Fruit fly (Drosophila melanogaster) whole organism, embryonic: ENCODE data around the gene Trxr1.
A peak's percentile ranks its signal among the peaks of the same experiment; 100 is the strongest.

Source experiments
- Adf1 ChIP-seq: fragments of 200-800 bp; sonication (Bioruptor generic); IDR thresholded peaks from 2 replicates; pipeline ENCODE4 v1.3.6; 2022; ENCODE audit warnings: missing biosample characterization, missing genetic modification characterization
- B-H2 ChIP-seq: fragments of 200-800 bp; sonication (Bioruptor generic); optimal IDR thresholded peaks from 2 replicates; lab custom pipeline; 2018; ENCODE audit warnings: missing biosample characterization, mild to moderate bottlenecking, missing genetic modification characterization
- CG1024 ChIP-seq: fragments of 200-800 bp; sonication (Bioruptor generic); IDR thresholded peaks from 2 replicates; pipeline ENCODE4 v1.3.6; 2022; ENCODE audit warnings: missing biosample characterization, missing genetic modification characterization
- CG10366 ChIP-seq: fragments of 200-800 bp; sonication (Bioruptor generic); IDR thresholded peaks from 2 replicates; pipeline ENCODE4 v1.3.6; 2022; ENCODE audit warnings: missing biosample characterization, missing genetic modification characterization
- CG10431 ChIP-seq: fragments of 200-800 bp; sonication (Bioruptor generic); optimal IDR thresholded peaks from 3 replicates; lab custom pipeline; 2018; ENCODE audit warnings: missing biosample characterization, mild to moderate bottlenecking, missing genetic modification characterization
- CG10979 ChIP-seq: fragments of 200-800 bp; sonication (Bioruptor generic); optimal IDR thresholded peaks from 2 replicates; lab custom pipeline; 2018; ENCODE audit warnings: missing biosample characterization, mild to moderate bottlenecking, missing genetic modification characterization, moderate library complexity
- CG11504 ChIP-seq: fragments of 200-800 bp; sonication (Bioruptor generic); optimal IDR thresholded peaks from 3 replicates; lab custom pipeline; 2019; ENCODE audit warnings: missing biosample characterization, mild to moderate bottlenecking, missing genetic modification characterization, moderate library complexity
- CG12299 ChIP-seq: fragments of 200-800 bp; sonication (Bioruptor generic); optimal IDR thresholded peaks from 2 replicates; lab custom pipeline; 2018; ENCODE audit warnings: missing biosample characterization, mild to moderate bottlenecking, missing genetic modification characterization
- CG15514 ChIP-seq: fragments of 200-800 bp; sonication (Bioruptor generic); optimal IDR thresholded peaks from 3 replicates; lab custom pipeline; 2017; ENCODE audit warnings: missing biosample characterization, missing genetic modification characterization, mild to moderate bottlenecking, moderate library complexity, missing genetic modification reagents
- CG15601 ChIP-seq: fragments of 200-800 bp; sonication (Bioruptor generic); optimal IDR thresholded peaks from 3 replicates; lab custom pipeline; 2019; ENCODE audit warnings: missing biosample characterization, mild to moderate bottlenecking, missing genetic modification characterization, moderate library complexity
- CG2678 ChIP-seq: fragments of 200-800 bp; sonication (Bioruptor generic); optimal IDR thresholded peaks from 3 replicates; lab custom pipeline; 2019; ENCODE audit warnings: missing biosample characterization, mild to moderate bottlenecking, missing genetic modification characterization, moderate library complexity
- CG32772 ChIP-seq: fragments of 200-800 bp; sonication (Bioruptor generic); IDR thresholded peaks from 2 replicates; pipeline ENCODE4 v1.3.6; 2022; ENCODE audit warnings: missing biosample characterization, missing genetic modification characterization
- CG3847 ChIP-seq: fragments of 200-800 bp; sonication (Bioruptor generic); IDR thresholded peaks from 2 replicates; pipeline ENCODE4 v1.3.6; 2022; ENCODE audit warnings: missing biosample characterization, missing genetic modification characterization
- CG4404 ChIP-seq: fragments of 200-800 bp; sonication (Bioruptor generic); IDR thresholded peaks from 2 replicates; pipeline ENCODE4 v1.3.6; 2022; ENCODE audit warnings: missing biosample characterization, missing genetic modification characterization
- CG4730 ChIP-seq: fragments of 200-800 bp; sonication (Bioruptor generic); IDR thresholded peaks from 2 replicates; pipeline ENCODE4 v1.3.6; 2022; ENCODE audit warnings: missing biosample characterization, missing genetic modification characterization
- CG6254 ChIP-seq: fragments of 200-800 bp; sonication (Bioruptor generic); optimal IDR thresholded peaks from 3 replicates; lab custom pipeline; 2017; ENCODE audit warnings: mild to moderate bottlenecking, missing biosample characterization, missing genetic modification reagents, missing genetic modification characterization
- CG7786 ChIP-seq: fragments of 200-800 bp; sonication (Bioruptor generic); optimal IDR thresholded peaks from 2 replicates; lab custom pipeline; 2016; ENCODE audit warnings: missing biosample characterization, missing genetic modification characterization
- Eip74EF ChIP-seq, 2 experiments: fragments of 200-800 bp in 1 of 2; fragments of >200 bp in 1 of 2; sonication (Bioruptor generic) in 1 of 2; optimal IDR thresholded peaks; 2 replicates each; lab custom pipeline; 2017 to 2019; ENCODE audit warnings: missing biosample characterization in 2 of 2, missing genetic modification characterization in 2 of 2, mild to moderate bottlenecking in 1 of 2, moderate library complexity in 1 of 2
- Fer1 ChIP-seq: fragments of 200-800 bp; sonication (Bioruptor generic); optimal IDR thresholded peaks from 2 replicates; lab custom pipeline; 2017; ENCODE audit warnings: missing biosample characterization, mild to moderate bottlenecking, missing genetic modification characterization
- H2.0 ChIP-seq: fragments of 200-800 bp; sonication (Bioruptor generic); IDR thresholded peaks from 2 replicates; pipeline ENCODE4 v1.3.6; 2022; ENCODE audit warnings: missing biosample characterization, missing genetic modification characterization
- HLH3B ChIP-seq: fragments of 200-800 bp; sonication (Bioruptor generic); IDR thresholded peaks from 2 replicates; pipeline ENCODE4 v1.3.6; 2022; ENCODE audit warnings: missing biosample characterization, missing genetic modification characterization
- HLHmδ ChIP-seq: fragments of 200-800 bp; sonication (Bioruptor generic); optimal IDR thresholded peaks from 2 replicates; lab custom pipeline; 2018; ENCODE audit warnings: missing biosample characterization, mild to moderate bottlenecking, missing genetic modification characterization, moderate library complexity
- HmgZ ChIP-seq: fragments of 200-800 bp; sonication (Bioruptor generic); optimal IDR thresholded peaks from 2 replicates; lab custom pipeline; 2018; ENCODE audit warnings: missing biosample characterization, mild to moderate bottlenecking, missing genetic modification characterization
- Side ChIP-seq: fragments of 200-800 bp; sonication (Bioruptor generic); optimal IDR thresholded peaks from 2 replicates; lab custom pipeline; 2016; ENCODE audit warnings: missing biosample characterization, missing genetic modification characterization
- Trl ChIP-seq, 3 experiments: fragments of >200 bp in 2 of 3; fragments of 200-800 bp in 1 of 3; sonication (Bioruptor generic) in 1 of 3; optimal IDR thresholded peaks; 2 replicates in 1 of 3; 3 replicates in 2 of 3; lab custom pipeline; 2016 to 2017; ENCODE audit warnings: missing biosample characterization in 1 of 3, missing genetic modification characterization in 1 of 3
- Xrp1 ChIP-seq: fragments of 200-800 bp; sonication (Bioruptor generic); IDR thresholded peaks from 2 replicates; pipeline ENCODE4 v1.3.6; 2022; ENCODE audit warnings: missing biosample characterization, missing genetic modification characterization
- ara ChIP-seq: fragments of 200-800 bp; sonication (Bioruptor generic); IDR thresholded peaks from 2 replicates; pipeline ENCODE4 v1.3.6; 2022; ENCODE audit warnings: missing biosample characterization, missing genetic modification characterization
- bcd ChIP-seq: fragments of 200-800 bp; sonication (Bioruptor generic); optimal IDR thresholded peaks from 2 replicates; lab custom pipeline; 2017; ENCODE audit warnings: missing biosample characterization, mild to moderate bottlenecking, missing genetic modification characterization
- ci ChIP-seq: fragments of 200-800 bp; sonication (Bioruptor generic); IDR thresholded peaks from 3 replicates; pipeline ENCODE4 v1.3.6; 2022; ENCODE audit warnings: missing biosample characterization, missing genetic modification characterization
- dan ChIP-seq: fragments of 200-800 bp; sonication (Bioruptor generic); IDR thresholded peaks from 2 replicates; pipeline ENCODE4 v1.3.6; 2022; ENCODE audit warnings: missing biosample characterization, missing genetic modification characterization
- dm ChIP-seq: fragments of 200-800 bp; sonication (Bioruptor generic); optimal IDR thresholded peaks from 3 replicates; lab custom pipeline; 2016; ENCODE audit warnings: missing biosample characterization, missing genetic modification characterization
- emc ChIP-seq: fragments of 200-800 bp; sonication (Bioruptor generic); optimal IDR thresholded peaks from 2 replicates; lab custom pipeline; 2016; ENCODE audit warnings: missing biosample characterization, missing genetic modification characterization
- grn ChIP-seq: fragments of 200-800 bp; sonication (Bioruptor generic); optimal IDR thresholded peaks from 3 replicates; lab custom pipeline; 2017; ENCODE audit warnings: missing biosample characterization, missing genetic modification characterization
- lab ChIP-seq: fragments of 200-800 bp; sonication (Bioruptor generic); optimal IDR thresholded peaks from 3 replicates; lab custom pipeline; 2017; ENCODE audit warnings: missing biosample characterization, missing genetic modification characterization, mild to moderate bottlenecking, moderate library complexity, missing genetic modification reagents
- nerfin-1 ChIP-seq: fragments of 200-800 bp; sonication (Bioruptor generic); optimal IDR thresholded peaks from 3 replicates; lab custom pipeline; 2019; ENCODE audit warnings: missing biosample characterization, mild to moderate bottlenecking, missing genetic modification characterization, moderate library complexity
- nom ChIP-seq: fragments of 200-800 bp; sonication (Bioruptor generic); optimal IDR thresholded peaks from 2 replicates; lab custom pipeline; 2017; ENCODE audit warnings: missing biosample characterization, missing genetic modification characterization, mild to moderate bottlenecking, moderate library complexity, missing genetic modification reagents
- oc ChIP-seq: fragments of 200-800 bp; sonication (Bioruptor generic); optimal IDR thresholded peaks from 2 replicates; lab custom pipeline; 2018; ENCODE audit warnings: missing biosample characterization, mild to moderate bottlenecking, missing genetic modification characterization, moderate library complexity
- pum ChIP-seq: fragments of 200-800 bp; sonication (Bioruptor generic); optimal IDR thresholded peaks from 2 replicates; lab custom pipeline; 2016; ENCODE audit warnings: missing biosample characterization, missing genetic modification characterization
- schlank ChIP-seq: fragments of 200-800 bp; sonication (Bioruptor generic); optimal IDR thresholded peaks from 2 replicates; lab custom pipeline; 2018; ENCODE audit warnings: missing biosample characterization, mild to moderate bottlenecking, missing genetic modification characterization
- sd ChIP-seq: fragments of 200-800 bp; sonication (Bioruptor generic); optimal IDR thresholded peaks from 3 replicates; lab custom pipeline; 2018; ENCODE audit warnings: missing biosample characterization, mild to moderate bottlenecking, missing genetic modification characterization, moderate library complexity
- sima ChIP-seq: fragments of 200-800 bp; sonication (Bioruptor generic); optimal IDR thresholded peaks from 2 replicates; lab custom pipeline; 2016; ENCODE audit warnings: missing biosample characterization, missing genetic modification characterization
- sqz ChIP-seq: fragments of 200-800 bp; sonication (Bioruptor generic); optimal IDR thresholded peaks from 3 replicates; lab custom pipeline; 2018; ENCODE audit warnings: missing biosample characterization, mild to moderate bottlenecking, missing genetic modification characterization
- unc-4 ChIP-seq: fragments of 200-800 bp; sonication (Bioruptor generic); IDR thresholded peaks from 2 replicates; pipeline ENCODE4 v1.3.6; 2022; ENCODE audit warnings: missing biosample characterization, missing genetic modification characterization; ENCODE audit not compliant: partially characterized antibody
- vvl ChIP-seq: fragments of 200-800 bp; sonication (Bioruptor generic); IDR thresholded peaks from 2 replicates; pipeline ENCODE4 v1.3.6; 2022; ENCODE audit warnings: missing biosample characterization, missing genetic modification characterization
- zen ChIP-seq: fragments of 200-800 bp; sonication (Bioruptor generic); optimal IDR thresholded peaks from 3 replicates; lab custom pipeline; 2018; ENCODE audit warnings: missing biosample characterization, mild to moderate bottlenecking, missing genetic modification characterization, moderate library complexity
- zf30C ChIP-seq: fragments of 200-800 bp; sonication (Bioruptor generic); optimal IDR thresholded peaks from 3 replicates; lab custom pipeline; 2018; ENCODE audit warnings: missing biosample characterization, mild to moderate bottlenecking, missing genetic modification characterization

Gene Trxr1

DNA sequence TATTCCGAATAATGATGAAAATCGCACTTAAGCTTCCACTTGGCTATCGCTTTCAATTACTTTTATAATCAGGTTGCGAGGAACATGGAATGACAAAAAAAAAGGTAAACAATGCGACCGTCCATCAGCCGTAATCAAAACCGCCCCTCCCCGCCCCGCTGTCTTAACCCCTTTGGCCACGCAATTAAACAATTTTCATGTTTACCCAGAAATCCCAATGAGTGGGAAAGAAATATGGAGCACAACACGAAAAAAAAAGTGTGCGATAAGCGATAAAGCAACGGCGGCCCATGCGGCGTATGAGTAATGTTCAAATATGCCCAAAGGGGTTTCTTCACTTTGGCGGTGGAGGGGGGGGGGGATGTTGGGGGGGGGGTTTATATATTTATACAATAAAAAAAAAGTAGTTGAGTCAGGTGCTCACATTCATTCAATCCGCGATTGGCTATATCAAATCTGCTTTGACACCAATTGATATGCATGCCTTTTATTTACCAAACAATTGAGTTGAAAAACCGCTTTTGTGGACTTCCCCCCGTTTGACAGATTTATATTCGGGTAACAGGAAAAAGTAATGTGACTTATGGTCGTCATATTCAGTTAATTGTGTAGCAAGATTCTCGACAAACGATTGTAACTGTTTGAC is 43.3 kb upstream of the Trxr1 start (continued):
- TF ChIP-seq sd (peak; percentile 90), zf30C (no peak), HLHmδ (GFP tag; lab: Kevin White, UChicago) (no peak), CG4404 (GFP tag; lab: Robert Waterston, UW) (no peak), B-H2 (GFP tag; lab: Kevin White, UChicago) (no peak), bcd (GFP tag; lab: Kevin White, UChicago) (no peak), dan (GFP tag; lab: Robert Waterston, UW) (no peak), CG6254 (GFP tag; lab: Kevin White, UChicago) (no peak), CG7786 (GFP tag; lab: Kevin White, UChicago) (no peak), Trl (optimal IDR thresholded peaks at IDR 0.05; lab: Kevin White, UChicago) (no peak), Trl (GFP tag; optimal IDR thresholded peaks at IDR 0.05; lab: Kevin White, UChicago) (no peak), unc-4 (no peak), H2.0 (GFP tag; lab: Robert Waterston, UW) (no peak), oc (peak; percentile 14), emc (GFP tag; lab: Kevin White, UChicago) (no peak), CG10979 (tag; lab: Kevin White, UChicago) (no peak), sqz (GFP tag; lab: Kevin White, UChicago) (peak; percentile 95), dm (GFP tag; lab: Kevin White, UChicago) (no peak), Xrp1 (GFP tag; lab: Robert Waterston, UW) (peak; percentile 19; the same call in 1 of the 2 replicates), HmgZ (tag; lab: Kevin White, UChicago) (peak; percentile 35), Side (no peak), lab (GFP tag; lab: Kevin White, UChicago) (peak; percentile 82), CG11504 (tag; lab: Kevin White, UChicago) (no peak), pum (GFP tag; lab: Kevin White, UChicago) (no peak), Fer1 (peak; percentile 7), sima (GFP tag; lab: Kevin White, UChicago) (no peak), CG32772 (GFP tag; lab: Robert Waterston, UW) (peak; percentile 47; the same call in 1 of the 2 replicates), nom (no peak), CG2678 (tag; lab: Kevin White, UChicago) (peak; percentile 29), schlank (tag; lab: Kevin White, UChicago) (peak; percentile 6), ci (GFP tag; lab: Robert Waterston, UW) (peak; percentile 46; the same call in 1 of the 3 replicates), CG3847 (GFP tag; lab: Robert Waterston, UW) (no peak), CG15514 (peak; percentile 22), Adf1 (peak; percentile 32; the same call in 1 of the 2 replicates), CG15601 (peak; percentile 13), CG1024 (GFP tag; lab: Robert Waterston, UW) (no peak), CG12299 (tag; lab: Kevin White, UChicago) (peak; percentile 5), nerfin-1 (tag; lab: Kevin White, UChicago) (no peak), CG10366 (GFP tag; lab: Robert Waterston, UW) (no peak), grn (GFP tag; lab: Kevin White, UChicago) (peak; percentile 65), vvl (GFP tag; lab: Robert Waterston, UW) (no peak), zen (tag; lab: Kevin White, UChicago) (no peak), Eip74EF (GFP tag; optimal IDR thresholded peaks at IDR 0.05; lab: Kevin White, UChicago) (no peak), HLH3B (GFP tag; lab: Robert Waterston, UW) (peak; percentile 5; the same call in 1 of the 2 replicates), CG4730 (GFP tag; lab: Robert Waterston, UW) (no peak), CG10431 (GFP tag; lab: Kevin White, UChicago) (peak; percentile 8), ara (no peak)
- TF ChIP-seq, all 482 proteins: peak for 61
